Fruit fly (Drosophila melanogaster) whole organism, embryonic: ENCODE measurements around the gene Cad96Cb.

Source experiments
- Awh ChIP-seq: fragments of 200-800 bp; sonication (Bioruptor generic); IDR thresholded peaks from 2 replicates; pipeline ENCODE4, ENCODE4 v1.3.6; 2022; ENCODE audit warnings: missing biosample characterization, missing genetic modification characterization
- B-H2 ChIP-seq: fragments of 200-800 bp; sonication (Bioruptor generic); optimal IDR thresholded peaks from 2 replicates; lab custom pipeline; 2018; ENCODE audit warnings: missing biosample characterization, mild to moderate bottlenecking, missing genetic modification characterization
- CG10147 ChIP-seq: fragments of 200-800 bp; sonication (Bioruptor generic); optimal IDR thresholded peaks from 2 replicates; lab custom pipeline; 2019; ENCODE audit warnings: missing biosample characterization, mild to moderate bottlenecking, missing genetic modification characterization, moderate library complexity
- CG10543 ChIP-seq: fragments of 200-800 bp; sonication (Bioruptor generic); optimal IDR thresholded peaks from 3 replicates; lab custom pipeline; 2017; ENCODE audit warnings: missing biosample characterization, mild to moderate bottlenecking, missing genetic modification characterization, moderate library complexity
- CG10565 ChIP-seq: fragments of 200-800 bp; sonication (Bioruptor generic); optimal IDR thresholded peaks from 3 replicates; lab custom pipeline; 2016; ENCODE audit warnings: missing biosample characterization, mild to moderate bottlenecking, missing genetic modification characterization
- CG12299 ChIP-seq: fragments of 200-800 bp; sonication (Bioruptor generic); optimal IDR thresholded peaks from 2 replicates; lab custom pipeline; 2018; ENCODE audit warnings: missing biosample characterization, mild to moderate bottlenecking, missing genetic modification characterization
- CG12659 ChIP-seq: fragments of 200-800 bp; sonication (Bioruptor generic); optimal IDR thresholded peaks from 3 replicates; lab custom pipeline; 2017; ENCODE audit warnings: mild to moderate bottlenecking, missing biosample characterization, missing genetic modification reagents, missing genetic modification characterization
- CG12744 ChIP-seq: fragments of 200-800 bp; sonication (Bioruptor generic); optimal IDR thresholded peaks from 2 replicates; lab custom pipeline; 2016; ENCODE audit warnings: missing biosample characterization, missing genetic modification characterization
- CG14667 ChIP-seq: fragments of 200-800 bp; sonication (Bioruptor generic); IDR thresholded peaks from 2 replicates; pipeline ENCODE4 v1.3.6; 2022; ENCODE audit warnings: missing biosample characterization, missing genetic modification characterization
- CG1603 ChIP-seq: fragments of 200-800 bp; sonication (Bioruptor generic); optimal IDR thresholded peaks from 2 replicates; lab custom pipeline; 2019; ENCODE audit warnings: missing biosample characterization, mild to moderate bottlenecking, missing genetic modification characterization, moderate library complexity
- CG16813 ChIP-seq: fragments of 200-800 bp; sonication (Bioruptor generic); IDR thresholded peaks from 3 replicates; pipeline ENCODE4 v1.3.6; 2022; ENCODE audit warnings: missing biosample characterization, missing genetic modification characterization; ENCODE audit not compliant: partially characterized antibody
- CG17328 ChIP-seq: fragments of 200-800 bp; sonication (Bioruptor generic); IDR thresholded peaks from 2 replicates; pipeline ENCODE4 v1.3.6; 2022; ENCODE audit warnings: missing biosample characterization, missing genetic modification characterization
- CG18262 ChIP-seq: fragments of 200-800 bp; optimal IDR thresholded peaks from 3 replicates; lab custom pipeline; 2019; ENCODE audit warnings: missing biosample characterization, mild to moderate bottlenecking, missing genetic modification characterization, moderate library complexity
- CG18476 ChIP-seq: fragments of 200-800 bp; sonication (Bioruptor generic); optimal IDR thresholded peaks from 2 replicates; lab custom pipeline; 2016; ENCODE audit warnings: missing biosample characterization, mild to moderate bottlenecking, missing genetic modification characterization
- CG2678 ChIP-seq: fragments of 200-800 bp; sonication (Bioruptor generic); optimal IDR thresholded peaks from 3 replicates; lab custom pipeline; 2019; ENCODE audit warnings: missing biosample characterization, mild to moderate bottlenecking, missing genetic modification characterization, moderate library complexity
- CG2712 ChIP-seq: fragments of 200-800 bp; optimal IDR thresholded peaks from 3 replicates; lab custom pipeline; 2019; ENCODE audit warnings: missing biosample characterization, mild to moderate bottlenecking, missing genetic modification characterization, moderate library complexity
- CG2889 ChIP-seq: fragments of 200-800 bp; sonication (Bioruptor generic); IDR thresholded peaks from 3 replicates; pipeline ENCODE4 v1.3.6; 2022; ENCODE audit warnings: missing biosample characterization, missing genetic modification characterization
- CG34376 ChIP-seq: fragments of 200-800 bp; sonication (Bioruptor generic); optimal IDR thresholded peaks from 2 replicates; lab custom pipeline; 2018; ENCODE audit warnings: missing biosample characterization, mild to moderate bottlenecking, missing genetic modification characterization
- CG4360 ChIP-seq: fragments of 200-800 bp; sonication (Bioruptor generic); IDR thresholded peaks from 2 replicates; pipeline ENCODE4 v1.3.6; 2022; ENCODE audit warnings: missing biosample characterization, missing genetic modification characterization
- CG6813 ChIP-seq: fragments of 200-800 bp; sonication (Bioruptor generic); optimal IDR thresholded peaks from 2 replicates; lab custom pipeline; 2017; ENCODE audit warnings: missing biosample characterization, missing genetic modification characterization, mild to moderate bottlenecking, moderate library complexity, missing genetic modification reagents
- CG6854 ChIP-seq: fragments of 200-800 bp; sonication (Bioruptor generic); optimal IDR thresholded peaks from 3 replicates; lab custom pipeline; 2017; ENCODE audit warnings: missing biosample characterization, mild to moderate bottlenecking, missing genetic modification characterization
- CG7372 ChIP-seq: fragments of 200-800 bp; sonication (Bioruptor generic); IDR thresholded peaks from 2 replicates; pipeline ENCODE4 v1.3.6; 2022; ENCODE audit warnings: missing biosample characterization, missing genetic modification characterization
- CG8281 ChIP-seq: fragments of 200-800 bp; sonication (Bioruptor generic); optimal IDR thresholded peaks from 2 replicates; lab custom pipeline; 2018; ENCODE audit warnings: missing biosample characterization, mild to moderate bottlenecking, missing genetic modification characterization, moderate library complexity
- CG9437 ChIP-seq: fragments of 200-800 bp; sonication (Bioruptor generic); optimal IDR thresholded peaks from 2 replicates; lab custom pipeline; 2018; ENCODE audit warnings: missing biosample characterization, mild to moderate bottlenecking, missing genetic modification characterization
- CHES-1-like ChIP-seq: fragments of 200-800 bp; sonication (Bioruptor generic); optimal IDR thresholded peaks from 2 replicates; lab custom pipeline; 2016; ENCODE audit warnings: missing biosample characterization, missing genetic modification characterization
- D19B ChIP-seq: fragments of 200-800 bp; sonication (Bioruptor generic); optimal IDR thresholded peaks from 2 replicates; lab custom pipeline; 2017; ENCODE audit warnings: missing biosample characterization, mild to moderate bottlenecking, missing genetic modification characterization
- Drgx ChIP-seq: fragments of 200-800 bp; sonication (Bioruptor generic); IDR thresholded peaks from 2 replicates; pipeline ENCODE4 v1.3.6; 2022; ENCODE audit warnings: missing biosample characterization, missing genetic modification characterization
- HLH3B ChIP-seq: fragments of 200-800 bp; sonication (Bioruptor generic); IDR thresholded peaks from 2 replicates; pipeline ENCODE4 v1.3.6; 2022; ENCODE audit warnings: missing biosample characterization, missing genetic modification characterization
- Lhr ChIP-seq: fragments of 200-800 bp; sonication (Bioruptor generic); optimal IDR thresholded peaks from 3 replicates; lab custom pipeline; 2017; ENCODE audit warnings: mild to moderate bottlenecking, missing biosample characterization, missing genetic modification reagents, missing genetic modification characterization
- Lpt ChIP-seq: fragments of >200 bp; optimal IDR thresholded peaks from 2 replicates; lab custom pipeline; 2018; ENCODE audit warnings: missing biosample characterization, missing genetic modification characterization
- Max ChIP-seq: fragments of 200-800 bp; sonication (Bioruptor generic); optimal IDR thresholded peaks from 2 replicates; lab custom pipeline; 2016; ENCODE audit warnings: missing biosample characterization, mild to moderate bottlenecking, missing genetic modification characterization
- NfI ChIP-seq: fragments of 200-800 bp; sonication (Bioruptor generic); optimal IDR thresholded peaks from 3 replicates; lab custom pipeline; 2018; ENCODE audit warnings: missing biosample characterization, mild to moderate bottlenecking, missing genetic modification characterization, moderate library complexity
- Ssrp ChIP-seq: fragments of 200-800 bp; sonication (Bioruptor generic); optimal IDR thresholded peaks from 2 replicates; lab custom pipeline; 2018; ENCODE audit warnings: missing biosample characterization, mild to moderate bottlenecking, missing genetic modification characterization, moderate library complexity
- Tbp ChIP-seq: fragments of >200 bp; optimal IDR thresholded peaks from 2 replicates; lab custom pipeline; 2018; ENCODE audit warnings: missing biosample characterization, missing genetic modification characterization
- Vsx1 ChIP-seq: fragments of 200-800 bp; sonication (Bioruptor generic); optimal IDR thresholded peaks from 2 replicates; lab custom pipeline; 2017; ENCODE audit warnings: missing biosample characterization, mild to moderate bottlenecking, missing genetic modification characterization, missing genetic modification reagents
- Xrp1 ChIP-seq: fragments of 200-800 bp; sonication (Bioruptor generic); IDR thresholded peaks from 2 replicates; pipeline ENCODE4 v1.3.6; 2022; ENCODE audit warnings: missing biosample characterization, missing genetic modification characterization
- cg ChIP-seq: fragments of 200-800 bp; sonication (Bioruptor generic); optimal IDR thresholded peaks from 3 replicates; lab custom pipeline; 2019; ENCODE audit warnings: missing biosample characterization, mild to moderate bottlenecking, missing genetic modification characterization, moderate library complexity
- chinmo ChIP-seq: fragments of 200-800 bp; sonication (Bioruptor generic); IDR thresholded peaks from 4 replicates; pipeline ENCODE4 v1.3.6; 2022; ENCODE audit warnings: missing biosample characterization, missing genetic modification characterization; ENCODE audit not compliant: partially characterized antibody
- da ChIP-seq: fragments of 200-800 bp; sonication (Bioruptor generic); optimal IDR thresholded peaks from 2 replicates; lab custom pipeline; 2016; ENCODE audit warnings: missing biosample characterization, missing genetic modification characterization
- hkb ChIP-seq, 2 experiments: fragments of 200-800 bp in 1 of 2; fragments of >200 bp in 1 of 2; sonication (Bioruptor generic) in 1 of 2; IDR thresholded peaks in 1 of 2; optimal IDR thresholded peaks in 1 of 2; 2 replicates each; pipeline versions ENCODE4 v1.3.6 to Lab custom; 2017 to 2022; ENCODE audit warnings: missing biosample characterization in 1 of 2, missing genetic modification characterization in 1 of 2
- lab ChIP-seq: fragments of 200-800 bp; sonication (Bioruptor generic); optimal IDR thresholded peaks from 3 replicates; lab custom pipeline; 2017; ENCODE audit warnings: missing biosample characterization, missing genetic modification characterization, mild to moderate bottlenecking, moderate library complexity, missing genetic modification reagents
- mirr ChIP-seq: fragments of 200-800 bp; sonication (Bioruptor generic); optimal IDR thresholded peaks from 3 replicates; lab custom pipeline; 2018; ENCODE audit warnings: missing biosample characterization, mild to moderate bottlenecking, missing genetic modification characterization
- odd ChIP-seq: fragments of 200-800 bp; sonication (Bioruptor generic); optimal IDR thresholded peaks from 2 replicates; lab custom pipeline; 2017; ENCODE audit warnings: missing biosample characterization, mild to moderate bottlenecking, missing genetic modification characterization
- run ChIP-seq: fragments of 200-800 bp; sonication (Bioruptor generic); optimal IDR thresholded peaks from 3 replicates; lab custom pipeline; 2018; ENCODE audit warnings: missing biosample characterization, mild to moderate bottlenecking, missing genetic modification characterization
- scrt ChIP-seq: fragments of 200-800 bp; sonication (Bioruptor generic); optimal IDR thresholded peaks from 2 replicates; lab custom pipeline; 2018; ENCODE audit warnings: missing biosample characterization, mild to moderate bottlenecking, missing genetic modification characterization, moderate library complexity
- sqz ChIP-seq: fragments of 200-800 bp; sonication (Bioruptor generic); optimal IDR thresholded peaks from 3 replicates; lab custom pipeline; 2018; ENCODE audit warnings: missing biosample characterization, mild to moderate bottlenecking, missing genetic modification characterization
- ssp ChIP-seq: fragments of 200-800 bp; sonication (Bioruptor generic); IDR thresholded peaks from 2 replicates; pipeline ENCODE4 v1.3.6; 2022; ENCODE audit warnings: missing biosample characterization, missing genetic modification characterization
- tap ChIP-seq: fragments of 200-800 bp; optimal IDR thresholded peaks from 3 replicates; lab custom pipeline; 2019; ENCODE audit warnings: missing biosample characterization, mild to moderate bottlenecking, missing genetic modification characterization, moderate library complexity
- tup ChIP-seq: fragments of 200-800 bp; sonication (Bioruptor generic); optimal IDR thresholded peaks from 2 replicates; lab custom pipeline; 2016; ENCODE audit warnings: missing biosample characterization, mild to moderate bottlenecking, missing genetic modification characterization, moderate library complexity
- unpg ChIP-seq: fragments of 200-800 bp; sonication (Bioruptor generic); optimal IDR thresholded peaks from 3 replicates; lab custom pipeline; 2018; ENCODE audit warnings: missing biosample characterization, mild to moderate bottlenecking, missing genetic modification characterization, moderate library complexity

The Cad96Cb gene

dm6 chr3R:25232271-25232989, at the start of gene Cad96Cb (continued):
- TF ChIP-seq CG34376 (GFP tag; lab: Kevin White, UChicago): peak; percentile 1
- peak; percentile 78 for TF ChIP-seq Max
- peak; percentile 87 for TF ChIP-seq CG9437 (GFP tag; lab: Kevin White, UChicago)
- TF ChIP-seq CG10147 (GFP tag; lab: Kevin White, UChicago): peak; percentile 77
- TF ChIP-seq ssp (GFP tag; lab: Robert Waterston, UW): peak; percentile 41
- TF ChIP-seq CG2889: no peak
- TF ChIP-seq CG18476 (GFP tag; lab: Kevin White, UChicago): peak; percentile 80
- TF ChIP-seq cg (GFP tag; lab: Kevin White, UChicago): no peak
- no peak for TF ChIP-seq CG16813 (GFP tag; lab: Robert Waterston, UW)
- peak; percentile 70 for TF ChIP-seq NfI
- TF ChIP-seq CG12744 (GFP tag; lab: Kevin White, UChicago): peak; percentile 69
- TF ChIP-seq D19B (GFP tag; lab: Kevin White, UChicago): peak; percentile 31
- TF ChIP-seq HLH3B (GFP tag; lab: Robert Waterston, UW): peak; percentile 59
- no peak for TF ChIP-seq B-H2
- peak; percentile 90 for TF ChIP-seq Ssrp (tag; lab: Kevin White, UChicago)
- no peak for TF ChIP-seq Tbp (GFP tag; lab: Kevin White, UChicago)
- no peak for TF ChIP-seq CG10543 (GFP tag; lab: Kevin White, UChicago)
- no peak for TF ChIP-seq tup
- peak; percentile 91 for TF ChIP-seq CG2712 (tag; lab: Kevin White, UChicago)
- no peak for TF ChIP-seq chinmo (GFP tag; lab: Robert Waterston, UW)
- peak; percentile 95 for TF ChIP-seq CG18262 (tag; lab: Kevin White, UChicago)
- TF ChIP-seq Lhr (GFP tag; lab: Kevin White, UChicago): peak; percentile 68
- peak; percentile 78; the same call in 1 of the 2 replicates for TF ChIP-seq Drgx (GFP tag; lab: Robert Waterston, UW)
- TF ChIP-seq CHES-1-like (GFP tag; lab: Kevin White, UChicago): peak; percentile 52
- peak; percentile 28 for TF ChIP-seq CG10565
- no peak for TF ChIP-seq hkb (optimal IDR thresholded peaks at IDR 0.05; lab: Kevin White, UChicago)
- peak; percentile 79 for TF ChIP-seq hkb (GFP tag; IDR thresholded peaks at IDR 0.05; lab: Robert Waterston, UW)
- peak; percentile 25; the same call in 1 of the 2 replicates for TF ChIP-seq Awh
- peak; percentile 41 for TF ChIP-seq da (GFP tag; lab: Kevin White, UChicago)
- no peak for TF ChIP-seq Lpt
- TF ChIP-seq odd: peak; percentile 90
- TF ChIP-seq CG6813 (GFP tag; lab: Kevin White, UChicago): peak; percentile 80
- peak; percentile 72 for TF ChIP-seq run (tag; lab: Kevin White, UChicago)
- TF ChIP-seq CG7372: peak; percentile 57; the same call in 1 of the 2 replicates
- TF ChIP-seq Xrp1: peak; percentile 77
- peak; percentile 94 for TF ChIP-seq CG4360 (GFP tag; lab: Robert Waterston, UW)
- peak; percentile 8 for TF ChIP-seq CG12299 (tag; lab: Kevin White, UChicago)
- 0 out of 2 replicates have a peak, but pooled peaks have one; percentile 19 for TF ChIP-seq CG14667 (GFP tag; lab: Robert Waterston, UW)
- TF ChIP-seq scrt (GFP tag; lab: Kevin White, UChicago): peak; percentile 48
- TF ChIP-seq CG17328 (GFP tag; lab: Robert Waterston, UW): peak; percentile 37

- peak; percentile 83 for TF ChIP-seq lab (GFP tag; lab: Kevin White, UChicago)
- TF ChIP-seq CG6854 (GFP tag; lab: Kevin White, UChicago): peak; percentile 40
- TF ChIP-seq CG1603 (tag; lab: Kevin White, UChicago): peak; percentile 56
- peak; percentile 51 for TF ChIP-seq unpg (GFP tag; lab: Kevin White, UChicago)
- TF ChIP-seq tap (tag; lab: Kevin White, UChicago): peak; percentile 52
- no peak for TF ChIP-seq sqz
- TF ChIP-seq CG8281 (tag; lab: Kevin White, UChicago): peak; percentile 19
- TF ChIP-seq CG2678: peak; percentile 65
- no peak for TF ChIP-seq mirr
- peak; percentile 46 for TF ChIP-seq CG12659 (GFP tag; lab: Kevin White, UChicago)
- peak; percentile 45 for TF ChIP-seq Vsx1 (GFP tag; lab: Kevin White, UChicago)
- no peak for TF ChIP-seq CG18476 (GFP tag; lab: Kevin White, UChicago)
These were observed 49.0 kb upstream of the Cad96Cb start, which contains the start of gene CG11892 for dm6 chr3R:25281165-25281564. Gene CG11892, plus strand, starts transcription at chr3R:25281548.
